Fruit fly (Drosophila melanogaster): ENCODE results near the gene tant.

Gene tant

dm6 chr3L:6065881-6066389 is 11.0 kb downstream of the tant start, which contains the start of gene CG42269 (continued):
- TF ChIP-seq MTF-1 (GFP tag; optimal IDR thresholded peaks at IDR 0.05; ENCODE audit: borderline replicate concordance) (no peak), CG7963 (GFP tag; IDR thresholded peaks at IDR 0.05; ENCODE audit: partially characterized antibody) (no peak), chinmo (GFP tag; IDR thresholded peaks at IDR 0.05; ENCODE audit: partially characterized antibody) (0 out of 4 replicates have a peak, but pooled peaks have one; percentile 38), Lhr (GFP tag; optimal IDR thresholded peaks at IDR 0.05) (no peak), org-1 (GFP tag; optimal IDR thresholded peaks at IDR 0.05) (no peak)

- no peak for TF ChIP-seq trem (tag; optimal IDR thresholded peaks at IDR 0.05)
- peak; percentile 22; the same call in 1 of the 2 replicates for TF ChIP-seq Drgx (GFP tag; IDR thresholded peaks at IDR 0.05)
- 0 out of 3 replicates have a peak, but pooled peaks have one; percentile 36 for TF ChIP-seq CG6791 (GFP tag; IDR thresholded peaks at IDR 0.05; ENCODE audit: partially characterized antibody)
- no peak for TF ChIP-seq CG30020 (tag; optimal IDR thresholded peaks at IDR 0.05)
- TF ChIP-seq BEAF-32 (GFP tag; optimal IDR thresholded peaks at IDR 0.05): no peak
- no peak for TF ChIP-seq CG13624 (GFP tag; optimal IDR thresholded peaks at IDR 0.05)
- TF ChIP-seq CG14710 (tag; optimal IDR thresholded peaks at IDR 0.05): no peak
- TF ChIP-seq CG15479 (GFP tag; optimal IDR thresholded peaks at IDR 0.05): peak; percentile 57
- TF ChIP-seq prd (optimal IDR thresholded peaks at IDR 0.05): no peak
- 0 out of 3 replicates have a peak, but pooled peaks have one; percentile 18 for TF ChIP-seq prd (GFP tag; IDR thresholded peaks at IDR 0.05)
- TF ChIP-seq Hr39 (optimal IDR thresholded peaks at IDR 0.05): peak; percentile 20
- no peak for TF ChIP-seq vfl (GFP tag; optimal IDR thresholded peaks at IDR 0.05)
- 0 out of 2 replicates have a peak, but pooled peaks have one; percentile 1 for TF ChIP-seq Dref (GFP tag; IDR thresholded peaks at IDR 0.05)
- no peak for TF ChIP-seq CG4360 (GFP tag; IDR thresholded peaks at IDR 0.05)
- TF ChIP-seq fu2 (GFP tag; optimal IDR thresholded peaks at IDR 0.05): no peak
- TF ChIP-seq MBD-R2 (GFP tag; IDR thresholded peaks at IDR 0.05): 0 out of 2 replicates have a peak, but pooled peaks have one; percentile 13
- peak; percentile 95 for TF ChIP-seq zen (tag; optimal IDR thresholded peaks at IDR 0.05)
- TF ChIP-seq CG7556 (GFP tag; optimal IDR thresholded peaks at IDR 0.05): no peak
Observed at dm6 chr3L:6068178-6068577, 13.2 kb downstream of the tant start.

- TF ChIP-seq Deaf1 (tag; optimal IDR thresholded peaks at IDR 0.05): no peak
- TF ChIP-seq Hr78 (GFP tag; optimal IDR thresholded peaks at IDR 0.05): peak in 1 of 2 experiments; percentile 56
- no peak for TF ChIP-seq CG17328 (GFP tag; IDR thresholded peaks at IDR 0.05)
- peak; percentile 73 for TF ChIP-seq grn (GFP tag; optimal IDR thresholded peaks at IDR 0.05)
Observed at dm6 chr3L:6070119-6070518, 15.2 kb downstream of the tant start.

- TF ChIP-seq kah (GFP tag; optimal IDR thresholded peaks at IDR 0.05): peak; percentile 26
- peak; percentile 87 for TF ChIP-seq bcd (GFP tag; optimal IDR thresholded peaks at IDR 0.05)
- TF ChIP-seq CG4360 (GFP tag; IDR thresholded peaks at IDR 0.05): no peak
- no peak for TF ChIP-seq her (GFP tag; optimal IDR thresholded peaks at IDR 0.05)
- no peak for TF ChIP-seq CG10565 (GFP tag; optimal IDR thresholded peaks at IDR 0.05)
- TF ChIP-seq D19B (GFP tag; optimal IDR thresholded peaks at IDR 0.05): peak; percentile 69
- TF ChIP-seq Max (GFP tag; optimal IDR thresholded peaks at IDR 0.05): peak; percentile 50
- TF ChIP-seq CG14667 (GFP tag; IDR thresholded peaks at IDR 0.05): peak; percentile 64
- TF ChIP-seq Lpt (GFP tag; optimal IDR thresholded peaks at IDR 0.05): no peak
- TF ChIP-seq Tbp (GFP tag; optimal IDR thresholded peaks at IDR 0.05): no peak
- TF ChIP-seq NK7.1 (GFP tag; optimal IDR thresholded peaks at IDR 0.05): no peak
- peak; percentile 70 for TF ChIP-seq CG1233 (GFP tag; optimal IDR thresholded peaks at IDR 0.05)
- peak; percentile 66 for TF ChIP-seq onecut (GFP tag; IDR thresholded peaks at IDR 0.05)
- no peak for TF ChIP-seq CG6689 (GFP tag; IDR thresholded peaks at IDR 0.05)
- TF ChIP-seq unpg (GFP tag; optimal IDR thresholded peaks at IDR 0.05): peak; percentile 59
- no peak for TF ChIP-seq kay (GFP tag; optimal IDR thresholded peaks at IDR 0.05)
- TF ChIP-seq bigmax (GFP tag; optimal IDR thresholded peaks at IDR 0.05): no peak
- peak; percentile 77 for TF ChIP-seq CG1024 (GFP tag; IDR thresholded peaks at IDR 0.05)
- TF ChIP-seq CTCF (GFP tag; optimal IDR thresholded peaks at IDR 0.05): peak; percentile 83
- TF ChIP-seq fru (optimal IDR thresholded peaks at IDR 0.05): no peak
- no peak for TF ChIP-seq CG2678 (tag; optimal IDR thresholded peaks at IDR 0.05)
Observed at dm6 chr3L:6071454-6072189, 16.7 kb downstream of the tant start, which contains the start of gene CG6602. Gene CG6602 (plus strand): TSS chr3L:6072139.

All from whole organism, embryonic.